Fruit fly (Drosophila melanogaster) whole organism, adult: Measurements from ENCODE around the gene aop.
A peak's percentile ranks its signal among the peaks of the same experiment; 100 is the strongest.

Source experiments
- CG11617 ChIP-seq: fragments of 200-800 bp; sonication (Bioruptor generic); optimal IDR thresholded peaks from 2 replicates; lab custom pipeline; 2017; ENCODE audit warnings: mild to moderate bottlenecking, missing biosample characterization, missing genetic modification reagents, missing genetic modification characterization
- CG12768 ChIP-seq: fragments of 200-800 bp; sonication (Bioruptor generic); optimal IDR thresholded peaks from 2 replicates; lab custom pipeline; 2017; ENCODE audit warnings: missing biosample characterization, missing genetic modification characterization, mild to moderate bottlenecking, moderate library complexity, missing genetic modification reagents
- CG14711 ChIP-seq: fragments of 200-800 bp; sonication (Bioruptor generic); optimal IDR thresholded peaks from 2 replicates; lab custom pipeline; 2018; ENCODE audit warnings: missing biosample characterization, mild to moderate bottlenecking, missing genetic modification characterization, moderate library complexity
- CG1620 ChIP-seq: fragments of 200-800 bp; sonication (Bioruptor generic); optimal IDR thresholded peaks from 2 replicates; lab custom pipeline; 2016; ENCODE audit warnings: missing biosample characterization, missing genetic modification characterization
- CG33017 ChIP-seq: fragments of 200-800 bp; sonication (Bioruptor generic); optimal IDR thresholded peaks from 2 replicates; lab custom pipeline; 2018; ENCODE audit warnings: missing biosample characterization, mild to moderate bottlenecking, missing genetic modification characterization, moderate library complexity
- CG5204 ChIP-seq: fragments of 200-800 bp; sonication (Bioruptor generic); optimal IDR thresholded peaks from 2 replicates; lab custom pipeline; 2016; ENCODE audit warnings: missing biosample characterization, missing genetic modification characterization
- CG7045 ChIP-seq: fragments of 200-800 bp; sonication (Bioruptor generic); optimal IDR thresholded peaks from 2 replicates; lab custom pipeline; 2017; ENCODE audit warnings: missing biosample characterization, mild to moderate bottlenecking, missing genetic modification characterization
- CG7101 ChIP-seq: fragments of 200-800 bp; sonication (Bioruptor generic); optimal IDR thresholded peaks from 2 replicates; lab custom pipeline; 2018; ENCODE audit warnings: missing biosample characterization, mild to moderate bottlenecking, missing genetic modification characterization, moderate library complexity
- Clk ChIP-seq: fragments of 200-800 bp; sonication (Bioruptor generic); optimal IDR thresholded peaks from 2 replicates; lab custom pipeline; 2017; ENCODE audit warnings: missing biosample characterization, missing genetic modification characterization
- Crg-1 ChIP-seq: fragments of 200-800 bp; sonication (Bioruptor generic); optimal IDR thresholded peaks from 2 replicates; lab custom pipeline; 2016; ENCODE audit warnings: missing biosample characterization, missing genetic modification characterization
- Hr96 ChIP-seq: fragments of 200-800 bp; sonication (Bioruptor generic); optimal IDR thresholded peaks from 2 replicates; lab custom pipeline; 2016; ENCODE audit warnings: missing biosample characterization, missing genetic modification characterization
- Mnt ChIP-seq: fragments of 200-800 bp; sonication (Bioruptor generic); optimal IDR thresholded peaks from 2 replicates; lab custom pipeline; 2016; ENCODE audit warnings: missing biosample characterization, mild to moderate bottlenecking, missing genetic modification characterization
- bab1 ChIP-seq: fragments of 200-800 bp; sonication (Bioruptor generic); optimal IDR thresholded peaks from 3 replicates; lab custom pipeline; 2019; ENCODE audit warnings: missing biosample characterization, mild to moderate bottlenecking, missing genetic modification characterization, moderate library complexity
- cic ChIP-seq: fragments of 200-800 bp; sonication (Bioruptor generic); optimal IDR thresholded peaks from 2 replicates; lab custom pipeline; 2017; ENCODE audit warnings: missing biosample characterization, mild to moderate bottlenecking, missing genetic modification characterization, moderate library complexity
- cnc ChIP-seq, 2 experiments: fragments of >200 bp; optimal IDR thresholded peaks; 2 replicates each; lab custom pipeline; 2017
- kay ChIP-seq: fragments of 200-800 bp; sonication (Bioruptor generic); peaks from one replicate; lab custom pipeline; 2016; ENCODE audit warnings: missing biosample characterization, missing genetic modification characterization, borderline replicate concordance
- ovo ChIP-seq: fragments of 200-800 bp; sonication (Bioruptor generic); optimal IDR thresholded peaks from 2 replicates; lab custom pipeline; 2016; ENCODE audit warnings: missing biosample characterization, missing genetic modification characterization
- pad ChIP-seq: fragments of 200-800 bp; sonication (Bioruptor generic); optimal IDR thresholded peaks from 3 replicates; lab custom pipeline; 2017; ENCODE audit warnings: missing biosample characterization, missing genetic modification characterization, mild to moderate bottlenecking, moderate library complexity, missing genetic modification reagents
- tj ChIP-seq: fragments of 200-800 bp; sonication (Bioruptor generic); optimal IDR thresholded peaks from 3 replicates; lab custom pipeline; 2017; ENCODE audit warnings: missing biosample characterization, mild to moderate bottlenecking, missing genetic modification characterization, moderate library complexity
- toe ChIP-seq: fragments of 200-800 bp; sonication (Bioruptor generic); optimal IDR thresholded peaks from 2 replicates; lab custom pipeline; 2016; ENCODE audit warnings: missing biosample characterization, missing genetic modification characterization

The aop gene

dm6 chr2L:2201107-2201561 lies 22.6 kb upstream of the aop start:
- TF ChIP-seq cic (GFP tag; lab: Kevin White, UChicago) (peak; percentile 69), CG5204 (GFP tag; lab: Kevin White, UChicago) (peak; percentile 96), kay (peak; percentile 97), CG14711 (tag; lab: Kevin White, UChicago) (peak; percentile 88), CG1620 (GFP tag; lab: Kevin White, UChicago) (peak; percentile 86), CG11617 (GFP tag; lab: Kevin White, UChicago) (peak; percentile 96), Hr96 (GFP tag; lab: Kevin White, UChicago) (peak; percentile 88), CG33017 (tag; lab: Kevin White, UChicago) (peak; percentile 94), cnc (optimal IDR thresholded peaks at IDR 0.05; lab: Kevin White, UChicago) (no peak), bab1 (GFP tag; lab: Kevin White, UChicago) (peak; percentile 85), Clk (GFP tag; lab: Kevin White, UChicago) (peak; percentile 89), Mnt (GFP tag; lab: Kevin White, UChicago) (peak; percentile 65), tj (no peak), toe (GFP tag; lab: Kevin White, UChicago) (peak; percentile 97), CG12768 (GFP tag; lab: Kevin White, UChicago) (peak; percentile 97), ovo (peak; percentile 90), pad (peak; percentile 75), Crg-1 (GFP tag; lab: Kevin White, UChicago) (peak; percentile 91), CG7045 (GFP tag; lab: Kevin White, UChicago) (peak; percentile 96), CG7101 (tag; lab: Kevin White, UChicago) (peak; percentile 93)

- peak; percentile 18 for TF ChIP-seq bab1 (GFP tag; lab: Kevin White, UChicago)
- TF ChIP-seq toe (GFP tag; lab: Kevin White, UChicago): no peak
- TF ChIP-seq Crg-1 (GFP tag; lab: Kevin White, UChicago): no peak
- no peak for TF ChIP-seq CG7101 (tag; lab: Kevin White, UChicago)
- peak; percentile 97 for TF ChIP-seq tj
- TF ChIP-seq pad: peak; percentile 97
- no peak for TF ChIP-seq kay
- TF ChIP-seq CG14711 (tag; lab: Kevin White, UChicago): peak; percentile 23
- TF ChIP-seq ovo: peak; percentile 99
- TF ChIP-seq Clk (GFP tag; lab: Kevin White, UChicago): peak; percentile 14
- peak; percentile 68 for TF ChIP-seq Mnt (GFP tag; lab: Kevin White, UChicago)
- TF ChIP-seq CG7045 (GFP tag; lab: Kevin White, UChicago): no peak
- peak; percentile 6 for TF ChIP-seq CG33017 (tag; lab: Kevin White, UChicago)
- peak; percentile 51 to 63 for TF ChIP-seq cnc (optimal IDR thresholded peaks at IDR 0.05; lab: Kevin White, UChicago)
- TF ChIP-seq CG1620 (GFP tag; lab: Kevin White, UChicago): no peak
- peak; percentile 86 for TF ChIP-seq cic (GFP tag; lab: Kevin White, UChicago)
- TF ChIP-seq CG12768 (GFP tag; lab: Kevin White, UChicago): peak; percentile 59
- TF ChIP-seq CG11617 (GFP tag; lab: Kevin White, UChicago): no peak
- TF ChIP-seq Hr96 (GFP tag; lab: Kevin White, UChicago): peak; percentile 71
- no peak for TF ChIP-seq CG5204 (GFP tag; lab: Kevin White, UChicago)
Measured at dm6 chr2L:2200136-2201036, 21.8 kb upstream of the aop start.

DNA sequence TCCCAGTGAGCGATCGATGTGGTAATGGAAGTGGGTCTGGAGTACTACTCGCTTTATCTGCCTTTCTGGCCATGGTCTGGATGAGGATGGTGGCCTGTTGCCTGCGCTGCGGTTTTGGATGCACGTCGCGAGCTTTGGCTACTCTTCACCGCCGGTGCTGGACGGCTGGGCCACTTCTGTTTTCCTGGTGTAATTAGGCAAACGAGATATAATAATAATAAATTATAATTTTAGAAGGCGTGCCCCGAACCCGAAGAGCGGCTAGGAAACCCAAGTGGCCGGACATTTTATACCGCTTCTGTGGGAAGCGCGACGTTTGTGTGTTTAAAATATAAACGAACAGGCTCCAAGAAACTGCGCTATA lies 20.9 kb upstream of the aop start:
- TF ChIP-seq CG7045 (GFP tag; lab: Kevin White, UChicago) (no peak), cnc (optimal IDR thresholded peaks at IDR 0.05; lab: Kevin White, UChicago) (no peak), toe (GFP tag; lab: Kevin White, UChicago) (no peak), Hr96 (GFP tag; lab: Kevin White, UChicago) (no peak), cic (GFP tag; lab: Kevin White, UChicago) (no peak), Clk (GFP tag; lab: Kevin White, UChicago) (no peak), bab1 (GFP tag; lab: Kevin White, UChicago) (no peak), CG5204 (GFP tag; lab: Kevin White, UChicago) (no peak), CG33017 (tag; lab: Kevin White, UChicago) (no peak), CG11617 (GFP tag; lab: Kevin White, UChicago) (no peak), Mnt (GFP tag; lab: Kevin White, UChicago) (no peak)

dm6 chr2L:2198613-2199432 lies 20.3 kb upstream of the aop start:
- TF ChIP-seq ovo (peak; percentile 55), CG12768 (GFP tag; lab: Kevin White, UChicago) (peak; percentile 16), CG33017 (tag; lab: Kevin White, UChicago) (peak; percentile 52), cnc (optimal IDR thresholded peaks at IDR 0.05; lab: Kevin White, UChicago) (no peak), toe (GFP tag; lab: Kevin White, UChicago) (peak; percentile 49), CG7101 (tag; lab: Kevin White, UChicago) (peak; percentile 47), cic (GFP tag; lab: Kevin White, UChicago) (peak; percentile 93), Hr96 (GFP tag; lab: Kevin White, UChicago) (peak; percentile 47), CG14711 (tag; lab: Kevin White, UChicago) (peak; percentile 66), CG1620 (GFP tag; lab: Kevin White, UChicago) (peak; percentile 36), tj (peak; percentile 67), CG5204 (GFP tag; lab: Kevin White, UChicago) (peak; percentile 20), CG7045 (GFP tag; lab: Kevin White, UChicago) (peak; percentile 13), Clk (GFP tag; lab: Kevin White, UChicago) (no peak), pad (peak; percentile 99), CG11617 (GFP tag; lab: Kevin White, UChicago) (peak; percentile 26), Mnt (GFP tag; lab: Kevin White, UChicago) (peak; percentile 92), Crg-1 (GFP tag; lab: Kevin White, UChicago) (peak; percentile 6), bab1 (GFP tag; lab: Kevin White, UChicago) (no peak), kay (peak; percentile 84)
